Fruit fly (Drosophila melanogaster) whole organism, pupa: ENCODE data around the gene CG31550.

Experiments
- CG13204 ChIP-seq: fragments of 200-800 bp; sonication (Bioruptor generic); optimal IDR thresholded peaks from 2 replicates; lab custom pipeline; 2018; ENCODE audit warnings: missing biosample characterization, mild to moderate bottlenecking, missing genetic modification characterization, moderate library complexity
- CG14655 ChIP-seq: fragments of 200-800 bp; sonication (Bioruptor generic); optimal IDR thresholded peaks from 3 replicates; lab custom pipeline; 2017; ENCODE audit warnings: mild to moderate bottlenecking, missing biosample characterization, missing genetic modification reagents, missing genetic modification characterization
- CG15710 ChIP-seq: fragments of 200-800 bp; sonication (Bioruptor generic); optimal IDR thresholded peaks from 2 replicates; lab custom pipeline; 2018; ENCODE audit warnings: missing biosample characterization, mild to moderate bottlenecking, missing genetic modification characterization, moderate library complexity
- CG17806 ChIP-seq: fragments of 200-800 bp; sonication (Bioruptor generic); optimal IDR thresholded peaks from 2 replicates; lab custom pipeline; 2018; ENCODE audit warnings: missing biosample characterization, mild to moderate bottlenecking, missing genetic modification characterization, moderate library complexity
- CG32121 ChIP-seq: fragments of 200-800 bp; sonication (Bioruptor generic); IDR thresholded peaks from 2 replicates; pipeline ENCODE4 v1.3.6; 2022; ENCODE audit warnings: missing biosample characterization, missing genetic modification characterization
- CG34367 ChIP-seq: fragments of 200-800 bp; sonication (Bioruptor generic); optimal IDR thresholded peaks from 2 replicates; lab custom pipeline; 2018; ENCODE audit warnings: missing biosample characterization, mild to moderate bottlenecking, missing genetic modification characterization
- CG8301 ChIP-seq: fragments of 200-800 bp; sonication (Bioruptor generic); optimal IDR thresholded peaks from 2 replicates; lab custom pipeline; 2018; ENCODE audit warnings: missing biosample characterization, mild to moderate bottlenecking, missing genetic modification characterization
- CG9948 ChIP-seq: fragments of 200-800 bp; sonication (Bioruptor generic); optimal IDR thresholded peaks from 2 replicates; lab custom pipeline; 2018; ENCODE audit warnings: missing biosample characterization, mild to moderate bottlenecking, missing genetic modification characterization, moderate library complexity
- D1 ChIP-seq: fragments of 200-800 bp; sonication (Bioruptor generic); optimal IDR thresholded peaks from 2 replicates; lab custom pipeline; 2018; ENCODE audit warnings: missing biosample characterization, mild to moderate bottlenecking, missing genetic modification characterization, moderate library complexity
- Ets98B ChIP-seq: fragments of 200-800 bp; sonication (Bioruptor generic); IDR thresholded peaks from 2 replicates; pipeline ENCODE4 v1.3.6; 2022; ENCODE audit warnings: missing biosample characterization, missing genetic modification characterization
- Snoo ChIP-seq: fragments of 200-800 bp; sonication (Bioruptor generic); optimal IDR thresholded peaks from 3 replicates; lab custom pipeline; 2017; ENCODE audit warnings: missing biosample characterization, mild to moderate bottlenecking, missing genetic modification characterization, inconsistent platforms
- fd96Ca ChIP-seq: fragments of 200-800 bp; sonication (Bioruptor generic); IDR thresholded peaks from 3 replicates; pipeline ENCODE4 v1.3.6; 2022; ENCODE audit warnings: missing biosample characterization, missing genetic modification characterization
- gl ChIP-seq: fragments of 200-800 bp; sonication (Bioruptor generic); optimal IDR thresholded peaks from 2 replicates; lab custom pipeline; 2018; ENCODE audit warnings: missing biosample characterization, mild to moderate bottlenecking, missing genetic modification characterization
- rn ChIP-seq: fragments of 200-800 bp; sonication (Bioruptor generic); IDR thresholded peaks from 2 replicates; pipeline ENCODE4 v1.3.6; 2022; ENCODE audit warnings: missing biosample characterization, missing genetic modification characterization

DNA sequence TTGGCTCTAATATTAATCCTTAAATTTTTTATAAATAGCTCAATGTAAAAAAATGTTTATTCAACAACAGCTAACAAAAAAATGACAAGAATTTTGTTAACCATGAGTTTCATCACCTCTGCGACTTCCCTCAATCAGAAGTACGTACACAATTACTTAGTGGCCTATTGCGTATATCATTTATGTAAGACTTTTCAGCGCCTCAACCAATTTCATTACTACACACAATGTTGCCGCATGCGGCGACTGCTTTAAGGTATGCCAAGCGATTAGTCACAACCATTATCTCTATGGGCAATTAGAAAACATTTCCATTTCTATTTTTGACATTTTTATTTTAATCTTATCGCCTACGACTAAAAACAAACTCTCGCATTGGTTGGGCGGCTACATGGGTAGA, 26.7 kb upstream of the CG31550 start:
- TF ChIP-seq CG34367 (tag; lab: Kevin White, UChicago) (no peak), CG8301 (tag; lab: Kevin White, UChicago) (no peak), rn (GFP tag; lab: Robert Waterston, UW) (no peak), Ets98B (GFP tag; lab: Robert Waterston, UW) (no peak), CG14655 (GFP tag; lab: Kevin White, UChicago) (no peak), CG9948 (tag; lab: Kevin White, UChicago) (no peak), D1 (no peak), gl (tag; lab: Kevin White, UChicago) (no peak), CG15710 (tag; lab: Kevin White, UChicago) (no peak), CG13204 (GFP tag; lab: Kevin White, UChicago) (no peak), Snoo (tag; lab: Kevin White, UChicago) (no peak), CG17806 (no peak), fd96Ca (GFP tag; lab: Robert Waterston, UW) (no peak), CG32121 (no peak)
